Fruit fly (Drosophila melanogaster) whole organism, embryonic: Measurements from ENCODE around the gene CG6962.

Experiments used
- Blimp-1 ChIP-seq: fragments of 200-800 bp; sonication (Bioruptor generic); optimal IDR thresholded peaks from 3 replicates; lab custom pipeline; 2018; ENCODE audit warnings: missing biosample characterization, missing genetic modification characterization, mild to moderate bottlenecking, moderate library complexity, missing genetic modification reagents
- C15 ChIP-seq: fragments of 200-800 bp; sonication (Bioruptor generic); IDR thresholded peaks from 3 replicates; pipeline ENCODE4 v1.3.6; 2022; ENCODE audit warnings: missing biosample characterization, missing genetic modification characterization
- CG11085 ChIP-seq: fragments of 200-800 bp; sonication (Bioruptor generic); IDR thresholded peaks from 2 replicates; pipeline ENCODE4 v1.3.6; 2022; ENCODE audit warnings: missing biosample characterization, missing genetic modification characterization
- CG11723 ChIP-seq: fragments of 200-800 bp; sonication (Bioruptor generic); optimal IDR thresholded peaks from 2 replicates; lab custom pipeline; 2017; ENCODE audit warnings: missing biosample characterization, mild to moderate bottlenecking, missing genetic modification characterization
- CG12071 ChIP-seq: fragments of 200-800 bp; sonication (Bioruptor generic); optimal IDR thresholded peaks from 3 replicates; lab custom pipeline; 2018; ENCODE audit warnings: missing biosample characterization, mild to moderate bottlenecking, missing genetic modification characterization
- CG12104 ChIP-seq: fragments of 200-800 bp; sonication (Bioruptor generic); optimal IDR thresholded peaks from 3 replicates; lab custom pipeline; 2016; ENCODE audit warnings: missing biosample characterization, missing genetic modification characterization
- CG12942 ChIP-seq: fragments of 200-800 bp; sonication (Bioruptor generic); optimal IDR thresholded peaks from 3 replicates; lab custom pipeline; 2016; ENCODE audit warnings: missing biosample characterization, missing genetic modification characterization
- CG14050 ChIP-seq: fragments of 200-800 bp; sonication (Bioruptor generic); IDR thresholded peaks from 3 replicates; pipeline ENCODE4 v1.3.6; 2022; ENCODE audit warnings: missing biosample characterization, missing genetic modification characterization
- CG15269 ChIP-seq: fragments of 200-800 bp; sonication (Bioruptor generic); optimal IDR thresholded peaks from 2 replicates; lab custom pipeline; 2018; ENCODE audit warnings: missing biosample characterization, mild to moderate bottlenecking, missing genetic modification characterization, moderate library complexity
- CG16815 ChIP-seq: fragments of 200-800 bp; sonication (Bioruptor generic); optimal IDR thresholded peaks from 3 replicates; lab custom pipeline; 2017; ENCODE audit warnings: missing biosample characterization, mild to moderate bottlenecking, missing genetic modification characterization
- CG2875 ChIP-seq: fragments of 200-800 bp; sonication (Bioruptor generic); optimal IDR thresholded peaks from 2 replicates; lab custom pipeline; 2017; ENCODE audit warnings: missing biosample characterization, mild to moderate bottlenecking, missing genetic modification characterization, missing genetic modification reagents
- CG32532 ChIP-seq: fragments of 200-800 bp; sonication (Bioruptor generic); IDR thresholded peaks from 2 replicates; pipeline ENCODE4 v1.3.6; 2022; ENCODE audit warnings: missing biosample characterization, missing genetic modification characterization
- CG33213 ChIP-seq: fragments of 200-800 bp; sonication (Bioruptor generic); optimal IDR thresholded peaks from 3 replicates; lab custom pipeline; 2016; ENCODE audit warnings: missing biosample characterization, missing genetic modification characterization
- CG42726 ChIP-seq: fragments of 200-800 bp; sonication (Bioruptor generic); IDR thresholded peaks from 2 replicates; pipeline ENCODE4 v1.3.6; 2022; ENCODE audit warnings: missing biosample characterization, missing genetic modification characterization; ENCODE audit not compliant: partially characterized antibody
- CG4404 ChIP-seq: fragments of 200-800 bp; sonication (Bioruptor generic); IDR thresholded peaks from 2 replicates; pipeline ENCODE4 v1.3.6; 2022; ENCODE audit warnings: missing biosample characterization, missing genetic modification characterization
- CG4854 ChIP-seq: fragments of 200-800 bp; sonication (Bioruptor generic); optimal IDR thresholded peaks from 2 replicates; lab custom pipeline; 2016; ENCODE audit warnings: missing biosample characterization, missing genetic modification characterization, inconsistent platforms
- CG6813 ChIP-seq: fragments of 200-800 bp; sonication (Bioruptor generic); optimal IDR thresholded peaks from 2 replicates; lab custom pipeline; 2017; ENCODE audit warnings: missing biosample characterization, missing genetic modification characterization, mild to moderate bottlenecking, moderate library complexity, missing genetic modification reagents
- CG7271 ChIP-seq: fragments of 200-800 bp; sonication (Bioruptor generic); optimal IDR thresholded peaks from 2 replicates; lab custom pipeline; 2018; ENCODE audit warnings: missing biosample characterization, mild to moderate bottlenecking, missing genetic modification characterization, moderate library complexity
- CG8944 ChIP-seq: fragments of 200-800 bp; sonication (Bioruptor generic); optimal IDR thresholded peaks from 3 replicates; lab custom pipeline; 2016; ENCODE audit warnings: missing biosample characterization, missing genetic modification characterization
- CHES-1-like ChIP-seq: fragments of 200-800 bp; sonication (Bioruptor generic); optimal IDR thresholded peaks from 2 replicates; lab custom pipeline; 2016; ENCODE audit warnings: missing biosample characterization, missing genetic modification characterization
- Drgx ChIP-seq: fragments of 200-800 bp; sonication (Bioruptor generic); IDR thresholded peaks from 2 replicates; pipeline ENCODE4 v1.3.6; 2022; ENCODE audit warnings: missing biosample characterization, missing genetic modification characterization
- Fer3 ChIP-seq: fragments of 200-800 bp; sonication (Bioruptor generic); optimal IDR thresholded peaks from 2 replicates; lab custom pipeline; 2018; ENCODE audit warnings: missing biosample characterization, mild to moderate bottlenecking, missing genetic modification characterization, moderate library complexity
- HLH4C ChIP-seq: fragments of 200-800 bp; sonication (Bioruptor generic); IDR thresholded peaks from 3 replicates; pipeline ENCODE4 v1.3.6; 2022; ENCODE audit warnings: missing biosample characterization, missing genetic modification characterization; ENCODE audit not compliant: partially characterized antibody
- MESR4 ChIP-seq: fragments of 200-800 bp; sonication (Bioruptor generic); optimal IDR thresholded peaks from 2 replicates; lab custom pipeline; 2018; ENCODE audit warnings: missing biosample characterization, mild to moderate bottlenecking, missing genetic modification characterization, moderate library complexity
- Max ChIP-seq: fragments of 200-800 bp; sonication (Bioruptor generic); optimal IDR thresholded peaks from 2 replicates; lab custom pipeline; 2016; ENCODE audit warnings: missing biosample characterization, mild to moderate bottlenecking, missing genetic modification characterization
- Meics ChIP-seq: fragments of 200-800 bp; sonication (Bioruptor generic); optimal IDR thresholded peaks from 2 replicates; lab custom pipeline; 2017; ENCODE audit warnings: missing biosample characterization, mild to moderate bottlenecking, missing genetic modification characterization
- Scr ChIP-seq: fragments of 200-800 bp; sonication (Bioruptor generic); IDR thresholded peaks from 2 replicates; pipeline ENCODE4 v1.3.6; 2022; ENCODE audit warnings: missing biosample characterization, missing genetic modification characterization; ENCODE audit not compliant: partially characterized antibody
- Stat92E ChIP-seq, 3 experiments: fragments of >200 bp in 2 of 3; fragments of 200-800 bp in 1 of 3; sonication (Bioruptor generic) in 1 of 3; optimal IDR thresholded peaks; 2 replicates each; lab custom pipeline; 2017 to 2019; ENCODE audit warnings: missing biosample characterization in 3 of 3, missing genetic modification characterization in 3 of 3, mild to moderate bottlenecking in 1 of 3, moderate library complexity in 1 of 3
- TFAM ChIP-seq: fragments of 200-800 bp; sonication (Bioruptor generic); optimal IDR thresholded peaks from 2 replicates; lab custom pipeline; 2017; ENCODE audit warnings: missing biosample characterization, missing genetic modification characterization, inconsistent platforms
- Taf1 ChIP-seq: fragments of 200-800 bp; sonication (Bioruptor generic); IDR thresholded peaks from 2 replicates; pipeline ENCODE4 v1.3.6; 2022; ENCODE audit warnings: missing biosample characterization, missing genetic modification characterization
- Vsx1 ChIP-seq: fragments of 200-800 bp; sonication (Bioruptor generic); optimal IDR thresholded peaks from 2 replicates; lab custom pipeline; 2017; ENCODE audit warnings: missing biosample characterization, mild to moderate bottlenecking, missing genetic modification characterization, missing genetic modification reagents
- Xbp1 ChIP-seq: fragments of 200-800 bp; sonication (Bioruptor generic); optimal IDR thresholded peaks from 3 replicates; lab custom pipeline; 2016; ENCODE audit warnings: missing biosample characterization, mild to moderate bottlenecking, missing genetic modification characterization
- abd-A ChIP-seq: fragments of 200-800 bp; sonication (Bioruptor generic); optimal IDR thresholded peaks from 3 replicates; lab custom pipeline; 2019; ENCODE audit warnings: missing biosample characterization, mild to moderate bottlenecking, missing genetic modification characterization, moderate library complexity
- aop ChIP-seq: fragments of 200-800 bp; sonication (Bioruptor generic); IDR thresholded peaks from 2 replicates; pipeline ENCODE4 v1.3.6; 2022; ENCODE audit warnings: missing biosample characterization, missing genetic modification characterization
- cas ChIP-seq: fragments of 200-800 bp; sonication (Bioruptor generic); IDR thresholded peaks from 2 replicates; pipeline ENCODE4 v1.3.6; 2022; ENCODE audit warnings: missing biosample characterization, missing genetic modification characterization
- crol ChIP-seq: fragments of 200-800 bp; sonication (Bioruptor generic); IDR thresholded peaks from 2 replicates; pipeline ENCODE4 v1.3.6; 2022; ENCODE audit warnings: missing biosample characterization, missing genetic modification characterization
- dan ChIP-seq: fragments of 200-800 bp; sonication (Bioruptor generic); IDR thresholded peaks from 2 replicates; pipeline ENCODE4 v1.3.6; 2022; ENCODE audit warnings: missing biosample characterization, missing genetic modification characterization
- emc ChIP-seq: fragments of 200-800 bp; sonication (Bioruptor generic); optimal IDR thresholded peaks from 2 replicates; lab custom pipeline; 2016; ENCODE audit warnings: missing biosample characterization, missing genetic modification characterization
- fd3F ChIP-seq: fragments of 200-800 bp; sonication (Bioruptor generic); optimal IDR thresholded peaks from 2 replicates; lab custom pipeline; 2018; ENCODE audit warnings: missing biosample characterization, mild to moderate bottlenecking, missing genetic modification characterization, moderate library complexity
- knrl ChIP-seq: fragments of 200-800 bp; sonication (Bioruptor generic); IDR thresholded peaks from 3 replicates; pipeline ENCODE4 v1.3.6; 2022; ENCODE audit warnings: missing biosample characterization, missing genetic modification characterization; ENCODE audit not compliant: partially characterized antibody
- lab ChIP-seq: fragments of 200-800 bp; sonication (Bioruptor generic); optimal IDR thresholded peaks from 3 replicates; lab custom pipeline; 2017; ENCODE audit warnings: missing biosample characterization, missing genetic modification characterization, mild to moderate bottlenecking, moderate library complexity, missing genetic modification reagents
- pan ChIP-seq, 4 experiments: fragments of >200 bp in 3 of 4; fragments of 200-800 bp in 1 of 4; sonication (Bioruptor generic) in 1 of 4; optimal IDR thresholded peaks in 3 of 4; IDR thresholded peaks in 1 of 4; 2 replicates each; pipeline versions ENCODE4 v1.3.6 to Lab custom; 2017 to 2022; ENCODE audit warnings: missing biosample characterization in 2 of 4, missing genetic modification characterization in 2 of 4, mixed read lengths in 1 of 4
- pzg ChIP-seq: fragments of 200-800 bp; sonication (Bioruptor generic); optimal IDR thresholded peaks from 3 replicates; lab custom pipeline; 2018; ENCODE audit warnings: missing biosample characterization, mild to moderate bottlenecking, missing genetic modification characterization, moderate library complexity
- repo ChIP-seq: fragments of 200-800 bp; sonication (Bioruptor generic); optimal IDR thresholded peaks from 2 replicates; lab custom pipeline; 2016; ENCODE audit warnings: missing biosample characterization, missing genetic modification characterization
- rib ChIP-seq: fragments of 200-800 bp; sonication (Bioruptor generic); IDR thresholded peaks from 2 replicates; pipeline ENCODE4 v1.3.6; 2022; ENCODE audit warnings: missing biosample characterization, missing genetic modification characterization
- sens-2 ChIP-seq: fragments of 200-800 bp; sonication (Bioruptor generic); IDR thresholded peaks from 2 replicates; pipeline ENCODE4 v1.3.6; 2022; ENCODE audit warnings: missing biosample characterization, missing genetic modification characterization
- slp2 ChIP-seq: fragments of 200-800 bp; sonication (Bioruptor generic); optimal IDR thresholded peaks from 2 replicates; lab custom pipeline; 2016; ENCODE audit warnings: missing biosample characterization, missing genetic modification characterization
- ttk ChIP-seq: fragments of 200-800 bp; sonication (Bioruptor generic); IDR thresholded peaks from 2 replicates; pipeline ENCODE4 v2.1.2; 2022; ENCODE audit warnings: missing biosample characterization, missing genetic modification characterization
- vfl ChIP-seq: fragments of 200-800 bp; sonication (Bioruptor generic); optimal IDR thresholded peaks from 2 replicates; lab custom pipeline; 2016; ENCODE audit warnings: missing biosample characterization, missing genetic modification characterization
- yki ChIP-seq: fragments of >200 bp; optimal IDR thresholded peaks from 3 replicates; lab custom pipeline; 2018

Gene CG6962

dm6 chr3R:11872692-11873091, 9.6 kb downstream of the CG6962 start (continued):
- TF ChIP-seq Max (GFP tag; lab: Kevin White, UChicago) = peak; percentile 32
- 0 out of 2 replicates have a peak, but pooled peaks have one; percentile 18 for TF ChIP-seq CG4404
- TF ChIP-seq MESR4 (GFP tag; lab: Kevin White, UChicago) = no peak
- no peak for TF ChIP-seq HLH4C (GFP tag; lab: Robert Waterston, UW)
- TF ChIP-seq Stat92E (GFP tag; optimal IDR thresholded peaks at IDR 0.05; lab: Kevin White, UChicago) = no peak
- TF ChIP-seq repo (GFP tag; lab: Kevin White, UChicago) = no peak
- peak; percentile 2 for TF ChIP-seq Xbp1 (GFP tag; lab: Kevin White, UChicago)
- TF ChIP-seq TFAM (GFP tag; lab: Kevin White, UChicago) = no peak
- TF ChIP-seq CG2875 (GFP tag; lab: Kevin White, UChicago) = no peak
- no peak for TF ChIP-seq emc (GFP tag; lab: Kevin White, UChicago)
- TF ChIP-seq C15 = 0 out of 3 replicates have a peak, but pooled peaks have one; percentile 23
- no peak for TF ChIP-seq fd3F (GFP tag; lab: Kevin White, UChicago)
- TF ChIP-seq vfl (GFP tag; lab: Kevin White, UChicago) = no peak
- TF ChIP-seq Fer3 (tag; lab: Kevin White, UChicago) = peak; percentile 42
- no peak for TF ChIP-seq CG12942 (GFP tag; lab: Kevin White, UChicago)
- TF ChIP-seq CG32532 (GFP tag; lab: Robert Waterston, UW) = peak; percentile 75
- no peak for TF ChIP-seq CG12104
- no peak for TF ChIP-seq CG7271 (tag; lab: Kevin White, UChicago)
- no peak for TF ChIP-seq slp2 (GFP tag; lab: Kevin White, UChicago)
- peak; percentile 0 for TF ChIP-seq CG12071
- TF ChIP-seq yki = no peak
- TF ChIP-seq sens-2 (GFP tag; lab: Robert Waterston, UW) = no peak
- no peak for TF ChIP-seq CG8944 (GFP tag; lab: Kevin White, UChicago)
- no peak for TF ChIP-seq cas (GFP tag; lab: Robert Waterston, UW)
- TF ChIP-seq Taf1 (GFP tag; lab: Robert Waterston, UW) = no peak
- TF ChIP-seq crol (GFP tag; lab: Robert Waterston, UW) = no peak
- no peak for TF ChIP-seq CG42726 (GFP tag; lab: Robert Waterston, UW)
- no peak for TF ChIP-seq abd-A (tag; lab: Kevin White, UChicago)
- TF ChIP-seq knrl (GFP tag; lab: Robert Waterston, UW) = no peak
- peak; percentile 57 for TF ChIP-seq CG6813 (GFP tag; lab: Kevin White, UChicago)
- peak; percentile 76 for TF ChIP-seq lab (GFP tag; lab: Kevin White, UChicago)
- TF ChIP-seq CG16815 (GFP tag; lab: Kevin White, UChicago) = no peak
- TF ChIP-seq rib (GFP tag; lab: Robert Waterston, UW) = no peak
- no peak for TF ChIP-seq CG33213 (GFP tag; lab: Kevin White, UChicago)
- peak; percentile 23 for TF ChIP-seq CG15269 (tag; lab: Kevin White, UChicago)
- 0 out of 2 replicates have a peak, but pooled peaks have one; percentile 4 for TF ChIP-seq aop (GFP tag; lab: Robert Waterston, UW)
- no peak for TF ChIP-seq CHES-1-like
- no peak for TF ChIP-seq CG11723 (GFP tag; lab: Kevin White, UChicago)
- no peak for TF ChIP-seq CG4854 (GFP tag; lab: Kevin White, UChicago)
- peak; percentile 10; the same call in 1 of the 2 replicates for TF ChIP-seq Drgx
- TF ChIP-seq pzg (GFP tag; lab: Kevin White, UChicago) = no peak
- TF ChIP-seq dan (GFP tag; lab: Robert Waterston, UW) = no peak
- TF ChIP-seq pan (optimal IDR thresholded peaks at IDR 0.05; lab: Kevin White, UChicago) = no peak
- peak in 1 of 2 experiments; percentile 57 for TF ChIP-seq pan (GFP tag; optimal IDR thresholded peaks at IDR 0.05 in 1 of 2, IDR thresholded peaks at IDR 0.05 in 1 of 2)
- peak; percentile 60 for TF ChIP-seq Blimp-1 (GFP tag; lab: Kevin White, UChicago)
- 0 out of 2 replicates have a peak, but pooled peaks have one; percentile 13 for TF ChIP-seq ttk (GFP tag; lab: Robert Waterston, UW)
- peak; percentile 59 for TF ChIP-seq Meics (GFP tag; lab: Kevin White, UChicago)
- TF ChIP-seq Vsx1 (GFP tag; lab: Kevin White, UChicago) = no peak
- TF ChIP-seq CG11085 (GFP tag; lab: Robert Waterston, UW) = no peak
- no peak; the same call in 2 of the 3 replicates for TF ChIP-seq CG14050 (GFP tag; lab: Robert Waterston, UW)
- no peak for TF ChIP-seq Scr (GFP tag; lab: Robert Waterston, UW)
